Worm (Caenorhabditis elegans) whole organism, early embryonic: ENCODE results near the gene C06H2.7.
"Not testable (repeated sequence)": the region's sequence is repeated elsewhere in the genome, so short reads cannot be mapped to it uniquely, and the experiment has no call there.

Source experiments
- B0310.2 ChIP-seq: sonication (generic microtip); optimal IDR thresholded peaks from 2 replicates; lab custom pipeline; 2016; ENCODE audit warnings: mild to moderate bottlenecking, missing genetic modification characterization, missing compliant biosample characterization
- F13C5.2 ChIP-seq: sonication (generic microtip); optimal IDR thresholded peaks from 2 replicates; lab custom pipeline; 2017; ENCODE audit warnings: mild to moderate bottlenecking, missing genetic modification characterization, inconsistent platforms, missing compliant biosample characterization
- aly-1 ChIP-seq: sonication (generic microtip); optimal IDR thresholded peaks from 2 replicates; lab custom pipeline; 2016; ENCODE audit warnings: missing genetic modification characterization, missing compliant biosample characterization
- ama-1 ChIP-seq: fragments of 150-350 bp; optimal IDR thresholded peaks from 2 replicates; lab custom pipeline; 2014
- ceh-13 ChIP-seq: fragments of 200-800 bp; sonication (Bioruptor generic); optimal IDR thresholded peaks from 2 replicates; lab custom pipeline; 2018; ENCODE audit warnings: mild to moderate bottlenecking, missing genetic modification characterization, missing compliant biosample characterization
- ceh-36 ChIP-seq: sonication (generic microtip); optimal IDR thresholded peaks from 2 replicates; lab custom pipeline; 2016; ENCODE audit warnings: missing genetic modification characterization, inconsistent platforms, missing compliant biosample characterization
- ets-7 ChIP-seq: sonication (generic microtip); optimal IDR thresholded peaks from 2 replicates; lab custom pipeline; 2016; ENCODE audit warnings: missing genotype, missing genetic modification characterization, missing compliant biosample characterization
- flt-1 ChIP-seq: fragments of 200-800 bp; sonication (Bioruptor generic); IDR thresholded peaks from 2 replicates; pipeline ENCODE4 v1.3.6; 2022; ENCODE audit warnings: missing genetic modification characterization, missing compliant biosample characterization
- hmbx-1 ChIP-seq: sonication (generic microtip); optimal IDR thresholded peaks from 2 replicates; lab custom pipeline; 2016; ENCODE audit warnings: mild to moderate bottlenecking, missing genetic modification characterization, missing compliant biosample characterization
- hmg-4 ChIP-seq: fragments of 200-800 bp; sonication (Bioruptor generic); optimal IDR thresholded peaks from 2 replicates; lab custom pipeline; 2018; ENCODE audit warnings: mild to moderate bottlenecking, missing genetic modification characterization, missing compliant biosample characterization
- hnd-1 ChIP-seq: sonication (generic microtip); optimal IDR thresholded peaks from 2 replicates; lab custom pipeline; 2016; ENCODE audit warnings: missing genetic modification characterization, missing compliant biosample characterization
- pes-1 ChIP-seq: fragments of 200-800 bp; sonication (Bioruptor generic); IDR thresholded peaks from 2 replicates; pipeline ENCODE4 v1.3.6; 2022; ENCODE audit warnings: missing genetic modification reagents, missing genetic modification characterization, missing compliant biosample characterization
- scrt-1 ChIP-seq: fragments of 200-800 bp; sonication (Bioruptor generic); IDR thresholded peaks from 2 replicates; pipeline ENCODE4 v1.3.6; 2022; ENCODE audit warnings: missing genetic modification characterization, missing compliant biosample characterization
- sea-1 ChIP-seq: fragments of 200-800 bp; sonication (Bioruptor generic); conservative IDR thresholded peaks from 2 replicates; pipeline ENCODE4 v1.3.6; 2022; ENCODE audit warnings: missing genetic modification characterization, missing compliant biosample characterization
- tbx-11 ChIP-seq: fragments of 200-800 bp; sonication (Bioruptor generic); IDR thresholded peaks from 2 replicates; pipeline ENCODE4 v1.3.6; 2022; ENCODE audit warnings: missing genetic modification characterization, missing compliant biosample characterization
- tbx-37 ChIP-seq: fragments of 200-800 bp; sonication (Bioruptor generic); conservative IDR thresholded peaks from 2 replicates; pipeline ENCODE4 v1.3.6; 2022; ENCODE audit warnings: missing genetic modification reagents, missing genetic modification characterization, missing compliant biosample characterization
- tra-4 ChIP-seq: sonication (generic microtip); optimal IDR thresholded peaks from 2 replicates; lab custom pipeline; 2017; ENCODE audit warnings: missing genetic modification characterization, missing compliant biosample characterization

Gene C06H2.7

DNA sequence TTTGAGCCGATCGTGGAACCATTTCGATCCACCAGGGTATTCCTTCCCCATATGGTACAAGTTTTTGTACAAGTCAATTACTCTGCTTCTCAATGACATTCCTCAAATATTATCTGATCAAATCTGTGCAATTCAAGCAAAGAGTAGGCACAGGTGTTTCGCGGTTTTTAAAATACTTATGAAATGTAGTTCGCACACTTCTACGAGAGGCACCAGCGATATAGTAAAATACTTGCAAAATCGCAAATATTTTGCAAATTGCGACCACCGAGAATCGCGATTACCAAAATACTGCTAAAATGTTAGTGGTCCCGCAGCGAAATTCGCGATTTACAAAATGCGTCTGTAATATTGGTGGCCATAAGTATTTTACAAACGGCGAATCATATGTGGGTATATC is 34.9 kb downstream of the C06H2.7 start, which contains the start of gene Y42A5A.5:
Y42A5A.5 (minus strand) TSS at position 101 of the 400 bp plus-strand sequence.
- TF ChIP-seq F13C5.2 (tag; lab: Kevin White, UChicago); scrt-1 (GFP tag; lab: Robert Waterston, UW); ceh-13 (GFP tag; lab: Kevin White, UChicago): not testable (repeated sequence)

DNA sequence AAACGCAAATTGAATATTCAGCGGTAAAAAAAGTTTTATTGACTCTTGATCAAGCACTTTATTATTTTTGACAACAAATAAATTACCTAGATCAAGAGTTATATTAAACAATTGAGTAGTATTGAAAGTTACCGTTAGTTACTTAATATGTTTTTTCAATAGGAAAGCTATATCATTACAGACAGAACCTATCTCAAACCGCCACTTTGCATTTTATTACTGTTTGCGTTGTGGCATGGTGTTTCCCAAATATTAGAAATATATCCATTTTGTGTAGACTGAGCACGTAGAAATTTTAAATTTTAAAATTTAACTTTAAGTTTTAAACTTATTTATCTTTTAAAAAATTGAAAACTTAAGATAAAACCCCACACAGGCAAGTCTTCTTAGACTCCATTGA is 40.2 kb downstream of the C06H2.7 start:
- TF ChIP-seq sea-1 (GFP tag; lab: Robert Waterston, UW) (no peak), F13C5.2 (tag; lab: Kevin White, UChicago) (no peak), tra-4 (tag; lab: Kevin White, UChicago) (no peak), tbx-11 (no peak), scrt-1 (GFP tag; lab: Robert Waterston, UW) (no peak), hmbx-1 (tag; lab: Kevin White, UChicago) (no peak), pes-1 (GFP tag; lab: Robert Waterston, UW) (no peak), hmg-4 (GFP tag; lab: Kevin White, UChicago) (no peak), flt-1 (GFP tag; lab: Robert Waterston, UW) (no peak), ceh-13 (GFP tag; lab: Kevin White, UChicago) (no peak), ama-1 (lab: Kevin White, UChicago) (no peak), ets-7 (tag; lab: Kevin White, UChicago) (no peak), tbx-37 (GFP tag; lab: Robert Waterston, UW) (no peak), aly-1 (no peak), B0310.2 (tag; lab: Kevin White, UChicago) (no peak), hnd-1 (no peak), ceh-36 (tag; lab: Kevin White, UChicago) (no peak)

DNA sequence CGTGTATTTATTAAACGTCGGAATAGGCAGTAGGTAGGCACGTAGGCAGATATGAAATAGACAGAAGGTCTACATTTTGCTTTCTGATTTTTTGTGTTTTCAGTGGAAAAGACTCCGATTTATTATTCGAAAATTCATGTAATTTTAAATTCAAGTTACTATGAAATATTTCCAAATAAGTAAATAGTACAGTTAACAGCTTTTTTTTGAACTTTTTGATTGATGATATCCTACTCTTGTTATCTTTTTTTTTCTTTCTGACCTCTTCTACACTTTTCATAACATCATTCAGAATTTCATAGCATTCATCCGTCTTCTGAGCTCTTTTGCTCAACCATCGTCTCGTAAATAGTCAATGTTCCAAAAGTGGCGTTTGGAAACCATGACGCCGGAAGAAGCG is 46.0 kb downstream of the C06H2.7 start, which contains the start of gene cdkl-1:
cdkl-1 (plus strand) TSS at position 301 of the 400 bp plus-strand sequence.
- TF ChIP-seq flt-1 (GFP tag; lab: Robert Waterston, UW) (no peak), sea-1 (GFP tag; lab: Robert Waterston, UW) (no peak)

DNA sequence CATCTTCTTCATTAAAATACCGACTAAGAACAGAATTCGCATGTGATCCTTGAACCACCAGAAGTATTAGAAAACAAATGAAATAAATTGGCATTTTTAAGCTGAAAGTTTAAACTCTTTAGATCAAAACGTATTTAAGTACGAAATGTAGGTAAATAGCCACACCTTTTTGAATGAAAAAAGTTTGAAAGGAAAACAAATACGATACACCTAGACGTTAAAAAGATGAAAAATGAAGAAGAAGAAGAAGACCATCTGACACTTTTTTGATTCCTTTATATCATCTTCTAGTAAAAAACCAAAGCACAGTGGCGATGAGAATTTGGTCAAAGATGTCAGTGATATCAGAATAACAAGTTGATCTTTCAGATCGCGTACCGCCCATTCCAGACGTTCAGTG is 48.7 kb downstream of the C06H2.7 start, which contains the start of gene Y42A5A.3:
Y42A5A.3 (minus strand) TSS at position 101 of the 400 bp plus-strand sequence.
- TF ChIP-seq sea-1 (GFP tag; lab: Robert Waterston, UW) (no peak), hmg-4 (GFP tag; lab: Kevin White, UChicago) (no peak), ets-7 (tag; lab: Kevin White, UChicago) (no peak), F13C5.2 (tag; lab: Kevin White, UChicago) (no peak), pes-1 (GFP tag; lab: Robert Waterston, UW) (no peak), ceh-13 (GFP tag; lab: Kevin White, UChicago) (no peak), ceh-36 (tag; lab: Kevin White, UChicago) (no peak), hnd-1 (no peak), ama-1 (lab: Kevin White, UChicago) (no peak), flt-1 (GFP tag; lab: Robert Waterston, UW) (no peak), tbx-37 (GFP tag; lab: Robert Waterston, UW) (no peak), aly-1 (no peak), B0310.2 (tag; lab: Kevin White, UChicago) (no peak), scrt-1 (GFP tag; lab: Robert Waterston, UW) (no peak), tra-4 (tag; lab: Kevin White, UChicago) (no peak), tbx-11 (no peak), hmbx-1 (tag; lab: Kevin White, UChicago) (no peak)

DNA sequence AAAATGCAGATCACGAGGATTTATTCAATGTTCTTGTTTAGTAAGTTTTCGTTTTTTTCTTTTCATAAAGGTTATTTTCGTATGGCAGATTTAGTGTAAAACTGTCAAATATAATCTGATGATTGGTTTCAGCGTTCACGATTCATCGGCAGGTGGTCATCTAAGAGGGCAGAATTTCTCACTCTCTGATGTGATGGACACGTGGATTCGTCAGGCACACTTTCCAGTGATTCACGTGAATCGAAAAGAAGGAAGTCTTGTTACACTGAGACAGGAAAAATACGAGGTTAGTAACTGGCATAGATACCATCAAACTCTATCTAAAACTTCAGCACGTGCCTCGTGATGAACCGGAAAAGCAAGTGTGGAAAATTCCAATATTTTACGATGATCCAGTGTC is 49.9 kb downstream of the C06H2.7 start:
- TF ChIP-seq ama-1 (lab: Kevin White, UChicago), result no peak
- no peak for TF ChIP-seq aly-1
- no peak for TF ChIP-seq sea-1 (GFP tag; lab: Robert Waterston, UW)
- no peak for TF ChIP-seq hmg-4 (GFP tag; lab: Kevin White, UChicago)
- TF ChIP-seq scrt-1 (GFP tag; lab: Robert Waterston, UW), result no peak
- no peak for TF ChIP-seq F13C5.2 (tag; lab: Kevin White, UChicago)
- no peak for TF ChIP-seq tbx-37 (GFP tag; lab: Robert Waterston, UW)

DNA sequence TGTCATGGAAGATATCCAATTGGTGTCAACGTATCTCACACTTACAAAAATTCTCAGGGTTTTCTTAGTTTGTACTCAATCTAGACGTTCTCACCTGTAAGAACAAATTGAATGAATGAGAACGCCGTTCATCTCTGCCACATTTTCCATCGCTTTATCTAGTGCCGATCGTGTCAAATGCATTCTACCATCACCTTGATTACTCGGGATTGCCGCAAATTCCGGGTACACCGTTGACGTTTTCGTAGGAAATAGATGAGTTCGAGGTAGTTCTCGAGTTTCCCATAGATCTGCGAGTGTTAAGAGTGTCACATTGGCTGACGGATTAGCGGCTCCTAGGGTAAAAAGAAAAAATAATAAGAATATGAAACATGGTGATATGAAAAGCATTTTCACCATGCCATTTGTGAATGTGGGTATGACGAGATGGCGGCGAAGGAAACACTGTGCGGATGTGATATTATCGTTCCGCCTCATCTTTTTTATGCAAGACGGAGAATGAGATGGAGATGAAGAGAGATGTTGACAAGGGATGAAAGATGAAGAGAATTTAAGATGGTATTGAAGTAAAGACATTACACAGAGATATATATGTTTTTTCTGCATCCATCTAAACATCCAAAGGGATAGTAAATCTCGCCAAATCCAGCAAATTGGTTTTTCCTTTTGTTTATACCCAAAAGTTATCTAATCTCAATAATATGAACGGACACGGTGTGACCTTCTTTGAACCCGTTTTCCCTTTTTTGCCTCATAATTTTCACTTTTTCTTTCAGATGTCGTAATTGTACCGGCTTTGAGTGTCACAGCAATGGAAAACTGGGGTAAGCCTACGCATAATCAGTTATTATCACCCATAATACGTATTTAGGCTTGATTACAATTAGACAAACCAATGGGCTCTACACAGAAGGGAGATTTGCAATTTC is 51.2 kb downstream of the C06H2.7 start, which contains the start of gene lact-8:
lact-8 (minus strand) TSS at position 445 of the 929 bp plus-strand sequence.
- TF ChIP-seq aly-1, result no peak
- TF ChIP-seq tra-4 (tag; lab: Kevin White, UChicago), result no peak
- TF ChIP-seq hmbx-1 (tag; lab: Kevin White, UChicago), result no peak
- no peak for TF ChIP-seq F13C5.2 (tag; lab: Kevin White, UChicago)
